Fruit fly (Drosophila melanogaster) whole organism, adult: Measurements from ENCODE around the gene gb.

ENCODE experiments used
- CG11617 ChIP-seq: fragments of 200-800 bp; sonication (Bioruptor generic); optimal IDR thresholded peaks from 2 replicates; lab custom pipeline; 2017; ENCODE audit warnings: mild to moderate bottlenecking, missing biosample characterization, missing genetic modification reagents, missing genetic modification characterization
- CG5204 ChIP-seq: fragments of 200-800 bp; sonication (Bioruptor generic); optimal IDR thresholded peaks from 2 replicates; lab custom pipeline; 2016; ENCODE audit warnings: missing biosample characterization, missing genetic modification characterization
- CG7045 ChIP-seq: fragments of 200-800 bp; sonication (Bioruptor generic); optimal IDR thresholded peaks from 2 replicates; lab custom pipeline; 2017; ENCODE audit warnings: missing biosample characterization, mild to moderate bottlenecking, missing genetic modification characterization
- pad ChIP-seq: fragments of 200-800 bp; sonication (Bioruptor generic); optimal IDR thresholded peaks from 3 replicates; lab custom pipeline; 2017; ENCODE audit warnings: missing biosample characterization, missing genetic modification characterization, mild to moderate bottlenecking, moderate library complexity, missing genetic modification reagents
- tj ChIP-seq: fragments of 200-800 bp; sonication (Bioruptor generic); optimal IDR thresholded peaks from 3 replicates; lab custom pipeline; 2017; ENCODE audit warnings: missing biosample characterization, mild to moderate bottlenecking, missing genetic modification characterization, moderate library complexity

DNA sequence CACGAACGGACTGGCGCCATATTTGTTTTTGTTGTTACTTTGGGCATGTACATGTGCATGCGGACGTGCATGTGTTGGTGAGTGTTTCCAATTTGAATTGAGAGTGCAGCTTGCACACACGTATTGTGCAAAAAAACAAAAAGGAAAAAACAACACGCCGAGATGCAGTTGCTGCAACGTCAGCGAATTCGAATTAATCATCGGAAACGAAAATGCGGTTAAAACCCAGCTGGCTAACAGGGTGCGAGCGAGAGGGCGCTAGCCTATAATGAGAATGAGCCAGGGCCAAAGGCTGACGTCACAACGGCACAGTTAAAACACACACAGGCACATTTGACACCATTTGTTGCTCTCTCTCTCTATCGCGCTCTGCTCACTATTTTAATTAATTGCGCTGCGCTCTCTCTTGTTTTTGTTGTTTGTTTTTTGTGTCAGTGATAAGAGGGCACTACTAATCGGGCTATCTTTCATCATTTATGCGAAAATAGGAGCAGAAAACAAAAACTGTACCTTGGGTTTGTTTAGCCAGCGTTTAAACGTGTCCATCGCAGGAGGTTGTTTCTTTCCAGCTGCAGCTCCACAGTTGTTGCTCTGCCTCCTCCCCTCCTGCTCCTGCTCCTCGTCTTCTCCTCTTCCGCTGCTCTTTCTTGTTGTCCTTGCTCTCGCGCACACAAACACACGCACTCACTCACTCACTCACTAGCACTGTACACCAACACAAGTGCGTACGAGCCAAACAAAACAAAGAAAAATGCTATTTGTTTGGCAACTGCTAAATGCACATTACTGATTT is 38.0 kb upstream of the gb start:
- TF ChIP-seq CG11617 (peak; percentile 15), CG7045 (GFP tag; lab: Kevin White, UChicago) (no peak), pad (GFP tag; lab: Kevin White, UChicago) (peak; percentile 4), CG5204 (GFP tag; lab: Kevin White, UChicago) (no peak), tj (GFP tag; lab: Kevin White, UChicago) (peak; percentile 97)
